Fruit fly (Drosophila melanogaster): ENCODE results near the gene CG3823.

dm6 chrX:6278879-6279628, 24.7 kb upstream of the CG3823 start:
- TF ChIP-seq pan (optimal IDR thresholded peaks at IDR 0.05) (no peak), CG8478 (optimal IDR thresholded peaks at IDR 0.05) (peak; percentile 69)

Data from whole organism.